Fruit fly (Drosophila melanogaster) whole organism, embryonic: ENCODE results near the gene CG5235.

ENCODE experiments used
- CG10267 ChIP-seq: fragments of 200-800 bp; sonication (Bioruptor generic); optimal IDR thresholded peaks from 2 replicates; lab custom pipeline; 2018; ENCODE audit warnings: missing biosample characterization, mild to moderate bottlenecking, missing genetic modification characterization, moderate library complexity
- CG10654 ChIP-seq: fragments of 200-800 bp; sonication (Bioruptor generic); optimal IDR thresholded peaks from 2 replicates; lab custom pipeline; 2016; ENCODE audit warnings: missing biosample characterization, missing genetic modification characterization
- CG11504 ChIP-seq: fragments of 200-800 bp; sonication (Bioruptor generic); optimal IDR thresholded peaks from 3 replicates; lab custom pipeline; 2019; ENCODE audit warnings: missing biosample characterization, mild to moderate bottlenecking, missing genetic modification characterization, moderate library complexity
- CG11560 ChIP-seq: fragments of 200-800 bp; sonication (Bioruptor generic); IDR thresholded peaks from 3 replicates; pipeline ENCODE4 v1.3.6; 2022; ENCODE audit warnings: missing biosample characterization, missing genetic modification characterization
- CG13424 ChIP-seq: fragments of 200-800 bp; sonication (Bioruptor generic); optimal IDR thresholded peaks from 2 replicates; lab custom pipeline; 2019; ENCODE audit warnings: missing biosample characterization, mild to moderate bottlenecking, missing genetic modification characterization, moderate library complexity
- CG13624 ChIP-seq: fragments of 200-800 bp; sonication (Bioruptor generic); optimal IDR thresholded peaks from 2 replicates; lab custom pipeline; 2016; ENCODE audit warnings: missing biosample characterization, missing genetic modification characterization
- CG14860 ChIP-seq: fragments of 200-800 bp; sonication (Bioruptor generic); IDR thresholded peaks from 3 replicates; pipeline ENCODE4 v1.3.6; 2022; ENCODE audit warnings: missing biosample characterization, missing genetic modification characterization; ENCODE audit not compliant: partially characterized antibody
- CG17829 ChIP-seq: fragments of 200-800 bp; optimal IDR thresholded peaks from 2 replicates; lab custom pipeline; 2019; ENCODE audit warnings: missing biosample characterization, mild to moderate bottlenecking, missing genetic modification characterization, moderate library complexity
- CG1832 ChIP-seq: fragments of 200-800 bp; sonication (Bioruptor generic); optimal IDR thresholded peaks from 2 replicates; lab custom pipeline; 2017; ENCODE audit warnings: missing biosample characterization, mild to moderate bottlenecking, missing genetic modification characterization, inconsistent platforms
- CG2712 ChIP-seq: fragments of 200-800 bp; optimal IDR thresholded peaks from 3 replicates; lab custom pipeline; 2019; ENCODE audit warnings: missing biosample characterization, mild to moderate bottlenecking, missing genetic modification characterization, moderate library complexity
- CG33213 ChIP-seq: fragments of 200-800 bp; sonication (Bioruptor generic); optimal IDR thresholded peaks from 3 replicates; lab custom pipeline; 2016; ENCODE audit warnings: missing biosample characterization, missing genetic modification characterization
- CG34224 ChIP-seq: fragments of 200-800 bp; sonication (Bioruptor generic); IDR thresholded peaks from 3 replicates; pipeline ENCODE4 v1.3.6; 2022; ENCODE audit warnings: missing biosample characterization, missing genetic modification characterization; ENCODE audit not compliant: partially characterized antibody
- CG3847 ChIP-seq: fragments of 200-800 bp; sonication (Bioruptor generic); IDR thresholded peaks from 2 replicates; pipeline ENCODE4 v1.3.6; 2022; ENCODE audit warnings: missing biosample characterization, missing genetic modification characterization
- CG4617 ChIP-seq: fragments of 200-800 bp; sonication (Bioruptor generic); optimal IDR thresholded peaks from 3 replicates; lab custom pipeline; 2016; ENCODE audit warnings: missing biosample characterization, missing genetic modification characterization, borderline replicate concordance
- CG6254 ChIP-seq: fragments of 200-800 bp; sonication (Bioruptor generic); optimal IDR thresholded peaks from 3 replicates; lab custom pipeline; 2017; ENCODE audit warnings: mild to moderate bottlenecking, missing biosample characterization, missing genetic modification reagents, missing genetic modification characterization
- CG7987 ChIP-seq: fragments of 200-800 bp; sonication (Bioruptor generic); optimal IDR thresholded peaks from 2 replicates; lab custom pipeline; 2018; ENCODE audit warnings: missing biosample characterization, mild to moderate bottlenecking, missing genetic modification characterization, moderate library complexity
- CG8359 ChIP-seq: fragments of 200-800 bp; sonication (Bioruptor generic); optimal IDR thresholded peaks from 2 replicates; lab custom pipeline; 2017; ENCODE audit warnings: missing biosample characterization, mild to moderate bottlenecking, missing genetic modification characterization, borderline replicate concordance
- Dad ChIP-seq: fragments of 200-800 bp; sonication (Bioruptor generic); optimal IDR thresholded peaks from 3 replicates; lab custom pipeline; 2016; ENCODE audit warnings: missing biosample characterization, missing genetic modification characterization
- Doc3 ChIP-seq: fragments of 200-800 bp; sonication (Bioruptor generic); IDR thresholded peaks from 3 replicates; pipeline ENCODE4 v1.3.6; 2022; ENCODE audit warnings: missing biosample characterization, missing genetic modification characterization; ENCODE audit not compliant: partially characterized antibody
- E2f2 ChIP-seq: fragments of 200-800 bp; sonication (Bioruptor generic); IDR thresholded peaks from 2 replicates; pipeline ENCODE4 v1.3.6; 2022; ENCODE audit warnings: missing biosample characterization, missing genetic modification characterization
- HLH4C ChIP-seq: fragments of 200-800 bp; sonication (Bioruptor generic); IDR thresholded peaks from 3 replicates; pipeline ENCODE4 v1.3.6; 2022; ENCODE audit warnings: missing biosample characterization, missing genetic modification characterization; ENCODE audit not compliant: partially characterized antibody
- Hmr ChIP-seq: fragments of 200-800 bp; sonication (Bioruptor generic); optimal IDR thresholded peaks from 3 replicates; lab custom pipeline; 2017; ENCODE audit warnings: mild to moderate bottlenecking, missing biosample characterization, missing genetic modification reagents, missing genetic modification characterization
- Hmx ChIP-seq: fragments of 200-800 bp; sonication (Bioruptor generic); optimal IDR thresholded peaks from 2 replicates; lab custom pipeline; 2016; ENCODE audit warnings: missing biosample characterization, missing genetic modification characterization
- Lhr ChIP-seq: fragments of 200-800 bp; sonication (Bioruptor generic); optimal IDR thresholded peaks from 3 replicates; lab custom pipeline; 2017; ENCODE audit warnings: mild to moderate bottlenecking, missing biosample characterization, missing genetic modification reagents, missing genetic modification characterization
- Opbp ChIP-seq: fragments of 200-800 bp; sonication (Bioruptor generic); IDR thresholded peaks from 3 replicates; pipeline ENCODE4 v1.3.6; 2022; ENCODE audit warnings: missing biosample characterization, missing genetic modification characterization; ENCODE audit not compliant: partially characterized antibody
- Pdp1 ChIP-seq, 2 experiments: fragments of 200-800 bp; sonication (Bioruptor generic); optimal IDR thresholded peaks; 3 replicates each; lab custom pipeline; 2016; ENCODE audit warnings: missing biosample characterization in 2 of 2, missing genetic modification characterization in 2 of 2, mild to moderate bottlenecking in 1 of 2, moderate library complexity in 1 of 2
- Sin3A ChIP-seq: fragments of >200 bp; optimal IDR thresholded peaks from 2 replicates; lab custom pipeline; 2018
- amos ChIP-seq: fragments of 200-800 bp; sonication (Bioruptor generic); IDR thresholded peaks from 2 replicates; pipeline ENCODE4 v1.3.6; 2022; ENCODE audit warnings: missing biosample characterization, missing genetic modification characterization; ENCODE audit not compliant: partially characterized antibody
- ara ChIP-seq: fragments of 200-800 bp; sonication (Bioruptor generic); IDR thresholded peaks from 2 replicates; pipeline ENCODE4 v1.3.6; 2022; ENCODE audit warnings: missing biosample characterization, missing genetic modification characterization
- bbx ChIP-seq: fragments of 200-800 bp; sonication (Bioruptor generic); IDR thresholded peaks from 2 replicates; pipeline ENCODE4 v1.3.6; 2022; ENCODE audit warnings: missing biosample characterization, missing genetic modification characterization; ENCODE audit not compliant: partially characterized antibody
- gfzf ChIP-seq: fragments of 200-800 bp; sonication (Bioruptor generic); optimal IDR thresholded peaks from 2 replicates; lab custom pipeline; 2016; ENCODE audit warnings: missing biosample characterization, mild to moderate bottlenecking, missing genetic modification characterization, moderate library complexity
- hb ChIP-seq: fragments of 200-800 bp; sonication (Bioruptor generic); IDR thresholded peaks from 3 replicates; pipeline ENCODE4 v1.3.6; 2022; ENCODE audit warnings: missing biosample characterization, missing genetic modification characterization; ENCODE audit not compliant: partially characterized antibody
- hkb ChIP-seq, 2 experiments: fragments of 200-800 bp in 1 of 2; fragments of >200 bp in 1 of 2; sonication (Bioruptor generic) in 1 of 2; IDR thresholded peaks in 1 of 2; optimal IDR thresholded peaks in 1 of 2; 2 replicates each; pipeline versions ENCODE4 v1.3.6 to Lab custom; 2017 to 2022; ENCODE audit warnings: missing biosample characterization in 1 of 2, missing genetic modification characterization in 1 of 2
- knrl ChIP-seq: fragments of 200-800 bp; sonication (Bioruptor generic); IDR thresholded peaks from 3 replicates; pipeline ENCODE4 v1.3.6; 2022; ENCODE audit warnings: missing biosample characterization, missing genetic modification characterization; ENCODE audit not compliant: partially characterized antibody
- lola ChIP-seq, 3 experiments: fragments of >200 bp in 2 of 3; fragments of 200-800 bp in 1 of 3; sonication (Bioruptor generic) in 1 of 3; optimal IDR thresholded peaks; 2 replicates each; lab custom pipeline; 2017 to 2019; ENCODE audit warnings: missing biosample characterization in 3 of 3, missing genetic modification characterization in 3 of 3, mild to moderate bottlenecking in 1 of 3, moderate library complexity in 1 of 3
- nerfin-2 ChIP-seq: fragments of 200-800 bp; sonication (Bioruptor generic); IDR thresholded peaks from 2 replicates; pipeline ENCODE4 v1.3.6; 2022; ENCODE audit warnings: missing biosample characterization, missing genetic modification characterization; ENCODE audit not compliant: partially characterized antibody
- nmo ChIP-seq: fragments of 200-800 bp; sonication (Bioruptor generic); optimal IDR thresholded peaks from 2 replicates; lab custom pipeline; 2018; ENCODE audit warnings: missing biosample characterization, mild to moderate bottlenecking, missing genetic modification characterization, moderate library complexity
- pfk ChIP-seq: fragments of 200-800 bp; sonication (Bioruptor generic); optimal IDR thresholded peaks from 2 replicates; lab custom pipeline; 2018; ENCODE audit warnings: missing biosample characterization, mild to moderate bottlenecking, missing genetic modification characterization, moderate library complexity
- phol ChIP-seq: fragments of 200-800 bp; sonication (Bioruptor generic); optimal IDR thresholded peaks from 3 replicates; lab custom pipeline; 2018; ENCODE audit warnings: missing biosample characterization, mild to moderate bottlenecking, missing genetic modification characterization, moderate library complexity
- prd ChIP-seq, 3 experiments: fragments of >200 bp in 2 of 3; fragments of 200-800 bp in 1 of 3; sonication (Bioruptor generic) in 1 of 3; optimal IDR thresholded peaks in 2 of 3; IDR thresholded peaks in 1 of 3; 2 replicates in 2 of 3; 3 replicates in 1 of 3; pipeline versions ENCODE4 v1.3.6 to Lab custom; 2017 to 2022; ENCODE audit warnings: missing biosample characterization in 1 of 3, missing genetic modification characterization in 1 of 3
- pzg ChIP-seq: fragments of 200-800 bp; sonication (Bioruptor generic); optimal IDR thresholded peaks from 3 replicates; lab custom pipeline; 2018; ENCODE audit warnings: missing biosample characterization, mild to moderate bottlenecking, missing genetic modification characterization, moderate library complexity
- row ChIP-seq: fragments of 200-800 bp; sonication (Bioruptor generic); IDR thresholded peaks from 3 replicates; pipeline ENCODE4 v1.3.6; 2022; ENCODE audit warnings: missing biosample characterization, missing genetic modification characterization
- sens ChIP-seq: fragments of 200-800 bp; sonication (Bioruptor generic); peaks from one replicate; lab custom pipeline; 2016; ENCODE audit warnings: missing biosample characterization, missing genetic modification characterization
- sna ChIP-seq: fragments of 200-800 bp; sonication (Bioruptor generic); IDR thresholded peaks from 2 replicates; pipeline ENCODE4 v1.3.6; 2022; ENCODE audit warnings: missing biosample characterization, missing genetic modification characterization; ENCODE audit not compliant: partially characterized antibody
- unc-4 ChIP-seq: fragments of 200-800 bp; sonication (Bioruptor generic); IDR thresholded peaks from 2 replicates; pipeline ENCODE4 v1.3.6; 2022; ENCODE audit warnings: missing biosample characterization, missing genetic modification characterization; ENCODE audit not compliant: partially characterized antibody
- vvl ChIP-seq: fragments of 200-800 bp; sonication (Bioruptor generic); IDR thresholded peaks from 2 replicates; pipeline ENCODE4 v1.3.6; 2022; ENCODE audit warnings: missing biosample characterization, missing genetic modification characterization
- zen ChIP-seq: fragments of 200-800 bp; sonication (Bioruptor generic); optimal IDR thresholded peaks from 3 replicates; lab custom pipeline; 2018; ENCODE audit warnings: missing biosample characterization, mild to moderate bottlenecking, missing genetic modification characterization, moderate library complexity

Gene CG5235

dm6 chr3L:16050887-16051258 is 39.3 kb downstream of the CG5235 start, which contains the start of gene Diap1 (continued):
- TF ChIP-seq CG13624 (GFP tag; lab: Kevin White, UChicago) = peak; percentile 50
- no peak for TF ChIP-seq lola (GFP tag; optimal IDR thresholded peaks at IDR 0.05; lab: Kevin White, UChicago)
- TF ChIP-seq CG4617 (GFP tag; lab: Kevin White, UChicago) = no peak
- TF ChIP-seq CG1832 (GFP tag; lab: Kevin White, UChicago) = no peak
- TF ChIP-seq Lhr (GFP tag; lab: Kevin White, UChicago) = peak; percentile 77
- TF ChIP-seq pzg (GFP tag; lab: Kevin White, UChicago) = peak; percentile 99
- peak; percentile 34 for TF ChIP-seq CG7987 (GFP tag; lab: Kevin White, UChicago)
- TF ChIP-seq HLH4C = peak; percentile 91
- TF ChIP-seq sens = peak; percentile 87
- no peak for TF ChIP-seq CG8359
- TF ChIP-seq Opbp (GFP tag; lab: Robert Waterston, UW) = peak; percentile 81; the same call in 2 of the 3 replicates
- peak; percentile 91 for TF ChIP-seq sna (GFP tag; lab: Robert Waterston, UW)
- peak; percentile 58 for TF ChIP-seq gfzf (GFP tag; lab: Kevin White, UChicago)
- TF ChIP-seq CG14860 (GFP tag; lab: Robert Waterston, UW) = peak; percentile 84
- peak; percentile 40 for TF ChIP-seq phol (tag; lab: Kevin White, UChicago)
- TF ChIP-seq pfk (GFP tag; lab: Kevin White, UChicago) = peak; percentile 64
- TF ChIP-seq CG6254 (GFP tag; lab: Kevin White, UChicago) = no peak
- peak; percentile 100 for TF ChIP-seq CG11560 (tag; lab: Robert Waterston, UW)
- peak; percentile 84 for TF ChIP-seq nerfin-2 (GFP tag; lab: Robert Waterston, UW)
- peak; percentile 59 for TF ChIP-seq CG10267 (tag; lab: Kevin White, UChicago)
- peak; percentile 85 for TF ChIP-seq Doc3 (GFP tag; lab: Robert Waterston, UW)
- peak; percentile 0 for TF ChIP-seq Dad
- TF ChIP-seq bbx (GFP tag; lab: Robert Waterston, UW) = peak; percentile 92
- peak; percentile 23 for TF ChIP-seq CG11504 (tag; lab: Kevin White, UChicago)
- no peak for TF ChIP-seq CG13424 (tag; lab: Kevin White, UChicago)
- peak; percentile 88 for TF ChIP-seq unc-4 (GFP tag; lab: Robert Waterston, UW)
- TF ChIP-seq CG17829 = no peak
- TF ChIP-seq ara (GFP tag; lab: Robert Waterston, UW) = no peak
- TF ChIP-seq CG3847 (GFP tag; lab: Robert Waterston, UW) = 0 out of 2 replicates have a peak, but pooled peaks have one; percentile 26
- peak; percentile 18 for TF ChIP-seq CG2712 (tag; lab: Kevin White, UChicago)
- TF ChIP-seq CG10654 = peak; percentile 6
- TF ChIP-seq prd (optimal IDR thresholded peaks at IDR 0.05; lab: Kevin White, UChicago) = no peak
- 0 out of 3 replicates have a peak, but pooled peaks have one; percentile 17 for TF ChIP-seq prd (GFP tag; IDR thresholded peaks at IDR 0.05; lab: Robert Waterston, UW)
- peak in 1 of 2 experiments; percentile 17 for TF ChIP-seq Pdp1 (GFP tag; optimal IDR thresholded peaks at IDR 0.05; lab: Kevin White, UChicago)
- TF ChIP-seq hb = peak; percentile 89
- peak; percentile 88 for TF ChIP-seq knrl
- TF ChIP-seq CG33213 (GFP tag; lab: Kevin White, UChicago) = peak; percentile 41
- peak; percentile 80 for TF ChIP-seq CG34224
- TF ChIP-seq nmo (GFP tag; lab: Kevin White, UChicago) = peak; percentile 50
- peak; percentile 37 for TF ChIP-seq zen (tag; lab: Kevin White, UChicago)
- peak; percentile 92 for TF ChIP-seq E2f2 (GFP tag; lab: Robert Waterston, UW)
- peak; percentile 52 for TF ChIP-seq hkb (optimal IDR thresholded peaks at IDR 0.05; lab: Kevin White, UChicago)
- no peak for TF ChIP-seq hkb (GFP tag; IDR thresholded peaks at IDR 0.05; lab: Robert Waterston, UW)
- TF ChIP-seq vvl (GFP tag; lab: Robert Waterston, UW) = peak; percentile 76
- no peak for TF ChIP-seq Hmx (GFP tag; lab: Kevin White, UChicago)
- peak; percentile 89; the same call in 1 of the 2 replicates for TF ChIP-seq amos (GFP tag; lab: Robert Waterston, UW)
- TF ChIP-seq Sin3A = peak; percentile 71
- TF ChIP-seq row = 0 out of 3 replicates have a peak, but pooled peaks have one; percentile 36
- peak; percentile 31 for TF ChIP-seq Hmr (GFP tag; lab: Kevin White, UChicago)
